Fruit fly (Drosophila melanogaster) whole organism, embryonic: ENCODE data around the gene CG8509.

Experiments used
- B-H2 ChIP-seq: fragments of 200-800 bp; sonication (Bioruptor generic); optimal IDR thresholded peaks from 2 replicates; lab custom pipeline; 2018; ENCODE audit warnings: missing biosample characterization, mild to moderate bottlenecking, missing genetic modification characterization
- Bdp1 ChIP-seq: fragments of 200-800 bp; sonication (Bioruptor generic); optimal IDR thresholded peaks from 3 replicates; lab custom pipeline; 2016; ENCODE audit warnings: missing biosample characterization, missing genetic modification characterization
- BtbVII ChIP-seq: fragments of 200-800 bp; sonication (Bioruptor generic); optimal IDR thresholded peaks from 3 replicates; lab custom pipeline; 2017; ENCODE audit warnings: missing biosample characterization, mild to moderate bottlenecking, missing genetic modification characterization
- CG10267 ChIP-seq: fragments of 200-800 bp; sonication (Bioruptor generic); optimal IDR thresholded peaks from 2 replicates; lab custom pipeline; 2018; ENCODE audit warnings: missing biosample characterization, mild to moderate bottlenecking, missing genetic modification characterization, moderate library complexity
- CG10321 ChIP-seq: fragments of 200-800 bp; sonication (Bioruptor generic); IDR thresholded peaks from 2 replicates; pipeline ENCODE4 v1.3.6; 2022; ENCODE audit warnings: missing biosample characterization, missing genetic modification characterization
- CG13775 ChIP-seq: fragments of 200-800 bp; sonication (Bioruptor generic); optimal IDR thresholded peaks from 3 replicates; lab custom pipeline; 2017; ENCODE audit warnings: missing biosample characterization, mild to moderate bottlenecking, missing genetic modification characterization
- CG18011 ChIP-seq: fragments of 200-800 bp; sonication (Bioruptor generic); optimal IDR thresholded peaks from 2 replicates; lab custom pipeline; 2017; ENCODE audit warnings: missing biosample characterization, missing genetic modification characterization, mild to moderate bottlenecking, moderate library complexity, missing genotype
- CG18764 ChIP-seq: fragments of 200-800 bp; sonication (Bioruptor generic); optimal IDR thresholded peaks from 3 replicates; lab custom pipeline; 2016; ENCODE audit warnings: missing biosample characterization, missing genetic modification characterization
- CG32532 ChIP-seq: fragments of 200-800 bp; sonication (Bioruptor generic); IDR thresholded peaks from 2 replicates; pipeline ENCODE4 v1.3.6; 2022; ENCODE audit warnings: missing biosample characterization, missing genetic modification characterization
- CG42726 ChIP-seq: fragments of 200-800 bp; sonication (Bioruptor generic); IDR thresholded peaks from 2 replicates; pipeline ENCODE4 v1.3.6; 2022; ENCODE audit warnings: missing biosample characterization, missing genetic modification characterization; ENCODE audit not compliant: partially characterized antibody
- CG7745 ChIP-seq: fragments of 200-800 bp; sonication (Bioruptor generic); optimal IDR thresholded peaks from 2 replicates; lab custom pipeline; 2018; ENCODE audit warnings: missing biosample characterization, mild to moderate bottlenecking, missing genetic modification characterization, moderate library complexity
- CG8359 ChIP-seq: fragments of 200-800 bp; sonication (Bioruptor generic); optimal IDR thresholded peaks from 2 replicates; lab custom pipeline; 2017; ENCODE audit warnings: missing biosample characterization, mild to moderate bottlenecking, missing genetic modification characterization, borderline replicate concordance
- CG8924 ChIP-seq: fragments of 200-800 bp; optimal IDR thresholded peaks from 3 replicates; lab custom pipeline; 2019; ENCODE audit warnings: missing biosample characterization, mild to moderate bottlenecking, missing genetic modification characterization, moderate library complexity
- CG9932 ChIP-seq: fragments of 200-800 bp; sonication (Bioruptor generic); IDR thresholded peaks from 2 replicates; pipeline ENCODE4 v1.3.6; 2022; ENCODE audit warnings: missing biosample characterization, missing genetic modification characterization
- CTCF ChIP-seq: fragments of 200-800 bp; sonication (Bioruptor generic); optimal IDR thresholded peaks from 2 replicates; lab custom pipeline; 2017; ENCODE audit warnings: missing biosample characterization, mild to moderate bottlenecking, missing genetic modification characterization, moderate library complexity
- Camta ChIP-seq: fragments of 200-800 bp; sonication (Bioruptor generic); optimal IDR thresholded peaks from 2 replicates; lab custom pipeline; 2016; ENCODE audit warnings: missing biosample characterization, missing genetic modification characterization
- Dp ChIP-seq: fragments of 200-800 bp; sonication (Bioruptor generic); optimal IDR thresholded peaks from 2 replicates; lab custom pipeline; 2018; ENCODE audit warnings: missing biosample characterization, mild to moderate bottlenecking, missing genetic modification characterization, moderate library complexity
- H15 ChIP-seq: fragments of 200-800 bp; sonication (Bioruptor generic); IDR thresholded peaks from 3 replicates; pipeline ENCODE4 v1.3.6; 2022; ENCODE audit warnings: missing biosample characterization, missing genetic modification characterization
- Med ChIP-seq: fragments of 200-800 bp; sonication (Bioruptor generic); peaks from one replicate; lab custom pipeline; 2016; ENCODE audit warnings: missing biosample characterization, missing genetic modification characterization, mild to moderate bottlenecking, inconsistent platforms, moderate library complexity
- Mrtf ChIP-seq: fragments of 200-800 bp; sonication (Bioruptor generic); IDR thresholded peaks from 3 replicates; pipeline ENCODE4 v1.3.6; 2022; ENCODE audit warnings: missing biosample characterization, missing genetic modification characterization
- Oaz ChIP-seq: fragments of 200-800 bp; sonication (Bioruptor generic); IDR thresholded peaks from 2 replicates; pipeline ENCODE4 v1.3.6; 2022; ENCODE audit warnings: missing biosample characterization, missing genetic modification characterization
- ap ChIP-seq: fragments of 200-800 bp; sonication (Bioruptor generic); IDR thresholded peaks from 2 replicates; pipeline ENCODE4 v1.3.6; 2022; ENCODE audit warnings: missing biosample characterization, missing genetic modification characterization
- ase ChIP-seq: fragments of 200-800 bp; sonication (Bioruptor generic); IDR thresholded peaks from 3 replicates; pipeline ENCODE4 v1.3.6; 2022; ENCODE audit warnings: missing biosample characterization, missing genetic modification characterization
- bcd ChIP-seq: fragments of 200-800 bp; sonication (Bioruptor generic); optimal IDR thresholded peaks from 2 replicates; lab custom pipeline; 2017; ENCODE audit warnings: missing biosample characterization, mild to moderate bottlenecking, missing genetic modification characterization
- btn ChIP-seq: fragments of 200-800 bp; sonication (Bioruptor generic); optimal IDR thresholded peaks from 2 replicates; lab custom pipeline; 2016; ENCODE audit warnings: missing biosample characterization, missing genetic modification characterization
- cg ChIP-seq: fragments of 200-800 bp; sonication (Bioruptor generic); optimal IDR thresholded peaks from 3 replicates; lab custom pipeline; 2019; ENCODE audit warnings: missing biosample characterization, mild to moderate bottlenecking, missing genetic modification characterization, moderate library complexity
- chinmo ChIP-seq: fragments of 200-800 bp; sonication (Bioruptor generic); IDR thresholded peaks from 4 replicates; pipeline ENCODE4 v1.3.6; 2022; ENCODE audit warnings: missing biosample characterization, missing genetic modification characterization; ENCODE audit not compliant: partially characterized antibody
- corto ChIP-seq: fragments of 200-800 bp; sonication (Bioruptor generic); optimal IDR thresholded peaks from 2 replicates; lab custom pipeline; 2016; ENCODE audit warnings: missing biosample characterization, mild to moderate bottlenecking, missing genetic modification characterization, moderate library complexity
- da ChIP-seq: fragments of 200-800 bp; sonication (Bioruptor generic); optimal IDR thresholded peaks from 2 replicates; lab custom pipeline; 2016; ENCODE audit warnings: missing biosample characterization, missing genetic modification characterization
- dan ChIP-seq: fragments of 200-800 bp; sonication (Bioruptor generic); IDR thresholded peaks from 2 replicates; pipeline ENCODE4 v1.3.6; 2022; ENCODE audit warnings: missing biosample characterization, missing genetic modification characterization
- eve ChIP-seq, 2 experiments: fragments of >200 bp; optimal IDR thresholded peaks; 2 replicates each; lab custom pipeline; 2017; ENCODE audit warnings: missing biosample characterization in 2 of 2, missing genetic modification characterization in 2 of 2
- ftz-f1 ChIP-seq: fragments of 200-800 bp; sonication (Bioruptor generic); optimal IDR thresholded peaks from 2 replicates; lab custom pipeline; 2016; ENCODE audit warnings: missing biosample characterization, missing genetic modification characterization
- gcm2 ChIP-seq: fragments of 200-800 bp; sonication (Bioruptor generic); optimal IDR thresholded peaks from 2 replicates; lab custom pipeline; 2016; ENCODE audit warnings: missing biosample characterization, missing genetic modification characterization
- gsb-n ChIP-seq: fragments of 200-800 bp; sonication (Bioruptor generic); optimal IDR thresholded peaks from 3 replicates; lab custom pipeline; 2018; ENCODE audit warnings: missing biosample characterization, mild to moderate bottlenecking, missing genetic modification characterization
- hkb ChIP-seq, 2 experiments: fragments of 200-800 bp in 1 of 2; fragments of >200 bp in 1 of 2; sonication (Bioruptor generic) in 1 of 2; IDR thresholded peaks in 1 of 2; optimal IDR thresholded peaks in 1 of 2; 2 replicates each; pipeline versions ENCODE4 v1.3.6 to Lab custom; 2017 to 2022; ENCODE audit warnings: missing biosample characterization in 1 of 2, missing genetic modification characterization in 1 of 2
- insv ChIP-seq, 2 experiments: fragments of 200-800 bp; sonication (Bioruptor generic); optimal IDR thresholded peaks; 3 replicates each; lab custom pipeline; 2016 to 2018; ENCODE audit warnings: missing biosample characterization in 2 of 2, missing genetic modification characterization in 2 of 2
- jigr1 ChIP-seq: fragments of 200-800 bp; sonication (Bioruptor generic); IDR thresholded peaks from 3 replicates; pipeline ENCODE4 v1.3.6; 2022; ENCODE audit warnings: missing biosample characterization, missing genetic modification characterization
- klu ChIP-seq: fragments of 200-800 bp; sonication (Bioruptor generic); IDR thresholded peaks from 2 replicates; pipeline ENCODE4 v1.3.6; 2022; ENCODE audit warnings: missing biosample characterization, missing genetic modification characterization
- lola ChIP-seq, 3 experiments: fragments of >200 bp in 2 of 3; fragments of 200-800 bp in 1 of 3; sonication (Bioruptor generic) in 1 of 3; optimal IDR thresholded peaks; 2 replicates each; lab custom pipeline; 2017 to 2019; ENCODE audit warnings: missing biosample characterization in 3 of 3, missing genetic modification characterization in 3 of 3, mild to moderate bottlenecking in 1 of 3, moderate library complexity in 1 of 3
- nerfin-1 ChIP-seq: fragments of 200-800 bp; sonication (Bioruptor generic); optimal IDR thresholded peaks from 3 replicates; lab custom pipeline; 2019; ENCODE audit warnings: missing biosample characterization, mild to moderate bottlenecking, missing genetic modification characterization, moderate library complexity
- p53 ChIP-seq: fragments of 200-800 bp; sonication (Bioruptor generic); optimal IDR thresholded peaks from 2 replicates; lab custom pipeline; 2016; ENCODE audit warnings: missing biosample characterization, missing genetic modification characterization
- psq ChIP-seq: fragments of 200-800 bp; sonication (Bioruptor generic); optimal IDR thresholded peaks from 2 replicates; lab custom pipeline; 2017; ENCODE audit warnings: missing biosample characterization, missing genetic modification characterization
- sd ChIP-seq: fragments of 200-800 bp; sonication (Bioruptor generic); optimal IDR thresholded peaks from 3 replicates; lab custom pipeline; 2018; ENCODE audit warnings: missing biosample characterization, mild to moderate bottlenecking, missing genetic modification characterization, moderate library complexity
- sens ChIP-seq: fragments of 200-800 bp; sonication (Bioruptor generic); peaks from one replicate; lab custom pipeline; 2016; ENCODE audit warnings: missing biosample characterization, missing genetic modification characterization
- sisA ChIP-seq: fragments of 200-800 bp; sonication (Bioruptor generic); IDR thresholded peaks from 2 replicates; pipeline ENCODE4 v1.3.6; 2022; ENCODE audit warnings: missing biosample characterization, missing genetic modification characterization
- toy ChIP-seq: fragments of 200-800 bp; sonication (Bioruptor generic); IDR thresholded peaks from 2 replicates; pipeline ENCODE4 v1.3.6; 2022; ENCODE audit warnings: missing biosample characterization, missing genetic modification characterization
- unpg ChIP-seq: fragments of 200-800 bp; sonication (Bioruptor generic); optimal IDR thresholded peaks from 3 replicates; lab custom pipeline; 2018; ENCODE audit warnings: missing biosample characterization, mild to moderate bottlenecking, missing genetic modification characterization, moderate library complexity
- yki ChIP-seq: fragments of >200 bp; optimal IDR thresholded peaks from 3 replicates; lab custom pipeline; 2018

The CG8509 gene

DNA sequence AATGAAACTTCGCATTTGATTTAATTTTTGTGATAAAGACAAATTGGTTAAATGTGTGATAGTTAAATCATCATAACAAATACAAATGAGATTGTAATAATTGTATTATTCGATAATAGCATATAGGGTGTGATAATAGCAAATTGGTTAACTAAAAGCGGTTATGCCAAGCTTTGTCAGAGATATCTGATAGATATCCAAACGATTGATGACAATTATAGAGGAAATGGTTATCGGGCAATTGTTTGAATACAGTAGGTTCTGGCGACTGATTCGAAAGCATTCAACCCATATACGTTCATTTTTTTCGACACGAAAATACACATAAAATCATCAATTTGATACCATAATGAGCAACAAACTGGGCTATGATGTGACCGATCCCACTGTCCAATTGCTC is at the start of gene CG8509:
Gene CG8509 (plus strand): TSS at position 301 of the 400 bp plus-strand sequence.
- no peak for TF ChIP-seq jigr1 (GFP tag; lab: Robert Waterston, UW)
- TF ChIP-seq CG10321 (GFP tag; lab: Robert Waterston, UW): no peak
- no peak for TF ChIP-seq CG7745 (tag; lab: Kevin White, UChicago)
- TF ChIP-seq da (GFP tag; lab: Kevin White, UChicago): no peak
- TF ChIP-seq gsb-n (tag; lab: Kevin White, UChicago): no peak
- no peak for TF ChIP-seq p53 (GFP tag; lab: Kevin White, UChicago)
- TF ChIP-seq ap (GFP tag; lab: Robert Waterston, UW): no peak
- TF ChIP-seq klu (GFP tag; lab: Robert Waterston, UW): no peak
- no peak for TF ChIP-seq eve (GFP tag; optimal IDR thresholded peaks at IDR 0.05; lab: Kevin White, UChicago)
- no peak for TF ChIP-seq CG9932 (GFP tag; lab: Robert Waterston, UW)
- no peak for TF ChIP-seq gcm2 (GFP tag; lab: Kevin White, UChicago)
- no peak for TF ChIP-seq corto (GFP tag; lab: Kevin White, UChicago)
- no peak for TF ChIP-seq CTCF (GFP tag; lab: Kevin White, UChicago)
- TF ChIP-seq btn: no peak
- no peak for TF ChIP-seq CG32532

DNA sequence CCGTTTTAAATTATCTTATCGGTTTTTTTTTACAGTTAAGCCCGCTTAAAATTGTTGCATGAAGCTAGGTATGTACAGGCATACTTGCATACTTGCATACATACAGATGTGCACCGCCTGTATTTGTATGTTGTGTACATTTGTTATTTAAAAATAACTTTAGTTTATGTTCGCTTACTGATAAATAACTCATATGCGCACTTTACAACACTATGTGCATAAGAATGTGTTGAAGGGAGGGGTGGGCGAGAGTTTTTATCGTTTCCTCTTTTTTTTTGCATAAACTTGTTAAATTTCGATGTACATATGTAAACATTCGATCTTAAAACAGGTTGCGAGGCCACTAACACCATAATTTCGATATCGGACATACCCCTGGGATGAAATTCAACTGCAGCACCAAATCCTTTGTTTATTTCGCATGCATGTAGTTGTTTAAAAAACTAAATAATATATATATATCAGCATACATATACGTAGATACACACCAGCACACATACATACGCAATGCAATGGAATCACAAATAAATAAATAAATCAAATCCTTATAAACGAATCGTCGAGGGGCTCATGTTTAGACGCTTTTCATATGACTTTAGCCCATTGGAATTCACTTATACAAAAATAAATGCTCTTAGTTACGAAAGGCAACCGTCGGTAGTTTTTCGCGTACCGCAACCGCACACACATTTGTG is 49.5 kb upstream of the CG8509 start:
- TF ChIP-seq sens (GFP tag; lab: Kevin White, UChicago) (peak; percentile 39), insv (GFP tag; optimal IDR thresholded peaks at IDR 0.05; lab: Kevin White, UChicago) (no peak), H15 (no peak), CG8924 (tag; lab: Kevin White, UChicago) (peak; percentile 53), sd (peak; percentile 60), Bdp1 (no peak), psq (GFP tag; lab: Kevin White, UChicago) (no peak), nerfin-1 (tag; lab: Kevin White, UChicago) (peak; percentile 59), hkb (optimal IDR thresholded peaks at IDR 0.05; lab: Kevin White, UChicago) (no peak), hkb (GFP tag; IDR thresholded peaks at IDR 0.05; lab: Robert Waterston, UW) (no peak), sisA (GFP tag; lab: Robert Waterston, UW) (no peak), Mrtf (no peak), chinmo (0 out of 4 replicates have a peak, but pooled peaks have one; percentile 58), unpg (GFP tag; lab: Kevin White, UChicago) (no peak), BtbVII (no peak), CG13775 (GFP tag; lab: Kevin White, UChicago) (no peak), CG18764 (GFP tag; lab: Kevin White, UChicago) (no peak), Med (GFP tag; lab: Kevin White, UChicago) (peak; percentile 35), CG10267 (tag; lab: Kevin White, UChicago) (peak; percentile 66), cg (GFP tag; lab: Kevin White, UChicago) (peak; percentile 68)

DNA sequence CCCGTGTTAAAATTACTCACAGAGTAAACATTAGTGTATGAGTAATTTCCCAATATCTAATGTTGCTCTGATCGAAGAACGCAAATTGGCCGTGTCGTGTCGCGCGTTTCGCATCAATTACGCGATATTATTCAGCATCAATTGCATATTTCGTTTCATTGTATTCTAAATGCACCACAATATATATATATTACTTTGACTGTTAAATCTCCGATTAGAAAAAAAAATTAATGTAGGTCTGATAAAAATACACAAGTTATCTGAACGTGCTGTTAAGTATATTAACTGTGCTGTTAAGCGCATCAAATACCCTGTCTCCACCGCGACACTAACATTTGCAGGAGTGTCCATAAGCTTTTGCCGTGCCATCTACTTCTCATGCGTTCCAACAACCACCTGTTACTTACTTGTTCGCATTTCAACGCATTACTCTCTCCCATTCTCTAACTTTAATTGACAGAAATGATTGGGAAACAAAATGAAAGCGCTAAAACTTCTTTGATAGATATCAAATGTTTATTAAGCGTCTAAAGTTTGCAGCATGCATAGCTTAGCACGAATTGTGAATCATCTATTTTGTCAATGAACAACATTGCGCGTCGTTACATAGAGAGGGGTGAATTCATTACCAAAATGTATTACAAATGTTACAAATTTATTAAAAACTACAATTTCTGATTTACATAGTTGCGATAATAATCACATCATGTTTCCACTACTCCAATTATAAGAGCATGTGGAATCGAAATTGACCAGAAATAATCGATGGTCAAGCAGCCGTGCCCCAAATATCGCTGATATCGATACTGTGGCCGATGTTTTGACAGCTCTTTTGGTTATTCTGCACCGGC is 48.7 kb upstream of the CG8509 start, which contains the start of the genes Graf and mRpL3:
Gene Graf (minus strand): TSS at position 287 of the 851 bp plus-strand sequence.
Gene mRpL3 (plus strand): TSS at position 802 of the 851 bp plus-strand sequence.
- peak in 1 of 3 experiments; percentile 85 for TF ChIP-seq lola (GFP tag; optimal IDR thresholded peaks at IDR 0.05; lab: Kevin White, UChicago)
- TF ChIP-seq CG18011 (GFP tag; lab: Kevin White, UChicago): no peak
- TF ChIP-seq dan (GFP tag; lab: Robert Waterston, UW): no peak
- no peak for TF ChIP-seq yki (lab: Kevin White, UChicago)
- TF ChIP-seq Camta (GFP tag; lab: Kevin White, UChicago): no peak
- TF ChIP-seq CG42726 (GFP tag; lab: Robert Waterston, UW): peak; percentile 88
- no peak for TF ChIP-seq ftz-f1 (GFP tag; lab: Kevin White, UChicago)
- no peak for TF ChIP-seq Dp (GFP tag; lab: Kevin White, UChicago)
- TF ChIP-seq ase (GFP tag; lab: Robert Waterston, UW): no peak
- TF ChIP-seq bcd: no peak
- TF ChIP-seq cg (GFP tag; lab: Kevin White, UChicago): peak; percentile 41
- no peak for TF ChIP-seq CG8359 (GFP tag; lab: Kevin White, UChicago)
- no peak for TF ChIP-seq Oaz (GFP tag; lab: Robert Waterston, UW)
- TF ChIP-seq toy (GFP tag; lab: Robert Waterston, UW): no peak
- no peak for TF ChIP-seq B-H2 (GFP tag; lab: Kevin White, UChicago)
